Worm (Caenorhabditis elegans) whole organism, L2 larva: ENCODE measurements around the gene vgln-1.
A peak's percentile ranks its signal among the peaks of the same experiment; 100 is the strongest.

Experiments used
- C34F6.9 ChIP-seq: fragments of 150-350 bp; optimal IDR thresholded peaks from 2 replicates; lab custom pipeline; 2014; ENCODE audit warnings: missing biosample characterization, missing genetic modification characterization
- F13H6.1 ChIP-seq: sonication (generic microtip); optimal IDR thresholded peaks from 2 replicates; lab custom pipeline; 2016; ENCODE audit warnings: missing genetic modification characterization, missing compliant biosample characterization
- R02D3.7 ChIP-seq: fragments of 150-350 bp; optimal IDR thresholded peaks from 2 replicates; lab custom pipeline; 2014; ENCODE audit warnings: missing biosample characterization, missing genetic modification characterization
- Y55F3AM.14 ChIP-seq: fragments of 200-800 bp; sonication (Bioruptor generic); optimal IDR thresholded peaks from 2 replicates; lab custom pipeline; 2018; ENCODE audit warnings: mild to moderate bottlenecking, missing genetic modification characterization, missing compliant biosample characterization
- ZK546.5 ChIP-seq: sonication (generic microtip); optimal IDR thresholded peaks from 2 replicates; lab custom pipeline; 2017; ENCODE audit warnings: missing biosample characterization, missing genetic modification characterization
- alr-1 ChIP-seq: fragments of 150-350 bp; optimal IDR thresholded peaks from 2 replicates; lab custom pipeline; 2014; ENCODE audit warnings: missing biosample characterization, missing genetic modification characterization
- aly-2 ChIP-seq: fragments of 150-350 bp; optimal IDR thresholded peaks from 2 replicates; lab custom pipeline; 2014; ENCODE audit warnings: missing biosample characterization, missing genetic modification characterization
- ama-1 ChIP-seq: fragments of 150-350 bp; optimal IDR thresholded peaks from 2 replicates; lab custom pipeline; 2018; ENCODE audit warnings: inconsistent platforms
- blmp-1 ChIP-seq: sonication (generic microtip); optimal IDR thresholded peaks from 2 replicates; lab custom pipeline; 2017; ENCODE audit warnings: missing genetic modification characterization, mild to moderate bottlenecking, missing compliant biosample characterization, antibody characterized with exemption, moderate library complexity; ENCODE audit not compliant: insufficient read depth
- ceh-16 ChIP-seq: fragments of 150-350 bp; optimal IDR thresholded peaks from 2 replicates; lab custom pipeline; 2014; ENCODE audit warnings: missing biosample characterization, missing genetic modification characterization
- dmd-4 ChIP-seq: sonication (generic microtip); optimal IDR thresholded peaks from 2 replicates; lab custom pipeline; 2017; ENCODE audit warnings: missing biosample characterization, missing genetic modification characterization
- elt-1 ChIP-seq: fragments of 150-350 bp; optimal IDR thresholded peaks from 2 replicates; lab custom pipeline; 2014; ENCODE audit warnings: missing biosample characterization, missing genetic modification characterization
- elt-3 ChIP-seq: sonication (generic microtip); optimal IDR thresholded peaks from 2 replicates; lab custom pipeline; 2017; ENCODE audit warnings: missing biosample characterization, missing genetic modification characterization
- gmeb-1 ChIP-seq: fragments of 150-350 bp; optimal IDR thresholded peaks from 2 replicates; lab custom pipeline; 2014; ENCODE audit warnings: missing biosample characterization, missing genetic modification characterization
- lin-11 ChIP-seq: fragments of 150-350 bp; sonication (generic microtip); optimal IDR thresholded peaks from 2 replicates; lab custom pipeline; 2014; ENCODE audit warnings: missing biosample characterization, missing genetic modification characterization, inconsistent platforms, mixed read lengths
- lin-13 ChIP-seq: fragments of 150-350 bp; optimal IDR thresholded peaks from 2 replicates; lab custom pipeline; 2014; ENCODE audit warnings: missing biosample characterization, missing genetic modification reagents, missing genetic modification characterization
- lin-39 ChIP-seq: fragments of 150-350 bp; optimal IDR thresholded peaks from 2 replicates; lab custom pipeline; 2014; ENCODE audit warnings: missing biosample characterization, missing genetic modification reagents, missing genetic modification characterization
- mab-5 ChIP-seq: fragments of 150-350 bp; optimal IDR thresholded peaks from 2 replicates; lab custom pipeline; 2014; ENCODE audit warnings: missing biosample characterization, missing genetic modification characterization
- mbf-1 ChIP-seq: sonication (generic microtip); optimal IDR thresholded peaks from 2 replicates; lab custom pipeline; 2017; ENCODE audit warnings: missing biosample characterization, missing genetic modification characterization
- mdl-1 ChIP-seq, 2 experiments: fragments of 150-350 bp in 1 of 2; sonication (generic microtip) in 1 of 2; optimal IDR thresholded peaks; 2 replicates each; lab custom pipeline; 2017; ENCODE audit warnings: missing biosample characterization in 2 of 2, missing genetic modification characterization in 2 of 2
- nhr-10 ChIP-seq: sonication (generic microtip); optimal IDR thresholded peaks from 2 replicates; lab custom pipeline; 2017; ENCODE audit warnings: missing biosample characterization, missing genetic modification characterization
- nhr-11 ChIP-seq: fragments of 150-350 bp; optimal IDR thresholded peaks from 2 replicates; lab custom pipeline; 2014; ENCODE audit warnings: missing biosample characterization, missing genetic modification characterization
- nhr-129 ChIP-seq: fragments of 150-350 bp; optimal IDR thresholded peaks from 2 replicates; lab custom pipeline; 2014; ENCODE audit warnings: missing biosample characterization, missing genetic modification characterization
- nhr-21 ChIP-seq: fragments of 150-350 bp; optimal IDR thresholded peaks from 2 replicates; lab custom pipeline; 2014; ENCODE audit warnings: missing biosample characterization, missing genetic modification characterization
- nhr-23 ChIP-seq: fragments of 150-350 bp; optimal IDR thresholded peaks from 2 replicates; lab custom pipeline; 2014; ENCODE audit warnings: missing biosample characterization, missing genetic modification reagents, missing genetic modification characterization
- nhr-237 ChIP-seq: fragments of 150-350 bp; optimal IDR thresholded peaks from 2 replicates; lab custom pipeline; 2014; ENCODE audit warnings: missing biosample characterization, missing genetic modification characterization
- nhr-6 ChIP-seq: fragments of 150-350 bp; optimal IDR thresholded peaks from 2 replicates; lab custom pipeline; 2014; ENCODE audit warnings: missing biosample characterization, missing genetic modification characterization
- nhr-77 ChIP-seq: fragments of 150-350 bp; optimal IDR thresholded peaks from 2 replicates; lab custom pipeline; 2014; ENCODE audit warnings: missing biosample characterization, missing genetic modification characterization
- peb-1 ChIP-seq: fragments of 150-350 bp; optimal IDR thresholded peaks from 2 replicates; lab custom pipeline; 2014; ENCODE audit warnings: missing biosample characterization, missing genetic modification characterization
- sem-4 ChIP-seq: fragments of 150-350 bp; optimal IDR thresholded peaks from 2 replicates; lab custom pipeline; 2014; ENCODE audit warnings: missing biosample characterization, missing genetic modification reagents, missing genetic modification characterization
- sma-9 ChIP-seq, 2 experiments: fragments of 150-350 bp in 1 of 2; sonication (generic microtip) in 1 of 2; optimal IDR thresholded peaks; 2 replicates each; lab custom pipeline; 2014 to 2016; ENCODE audit warnings: missing genetic modification characterization in 2 of 2, mild to moderate bottlenecking in 1 of 2, missing biosample characterization in 1 of 2, missing compliant biosample characterization in 1 of 2, missing genetic modification reagents in 1 of 2, moderate library complexity in 1 of 2
- snpc-4 ChIP-seq: fragments of 150-350 bp; optimal IDR thresholded peaks from 2 replicates; lab custom pipeline; 2014; ENCODE audit warnings: missing biosample characterization, missing genetic modification characterization
- unc-55 ChIP-seq: fragments of 150-350 bp; sonication (generic microtip); optimal IDR thresholded peaks from 3 replicates; lab custom pipeline; 2014; ENCODE audit warnings: missing biosample characterization, missing genetic modification reagents, missing genetic modification characterization
- unc-62 ChIP-seq: fragments of 150-350 bp; optimal IDR thresholded peaks from 2 replicates; lab custom pipeline; 2014; ENCODE audit warnings: missing biosample characterization, missing genetic modification reagents, missing genetic modification characterization
- ztf-1 ChIP-seq: fragments of 200-800 bp; sonication (Bioruptor generic); conservative IDR thresholded peaks from 2 replicates; pipeline ENCODE4 v1.3.6; 2022; ENCODE audit warnings: missing genetic modification characterization, missing compliant biosample characterization
- ztf-11 ChIP-seq: sonication (generic microtip); optimal IDR thresholded peaks from 2 replicates; lab custom pipeline; 2017; ENCODE audit warnings: missing biosample characterization, missing genetic modification characterization
- ztf-4 ChIP-seq: fragments of 150-350 bp; optimal IDR thresholded peaks from 2 replicates; lab custom pipeline; 2014; ENCODE audit warnings: missing biosample characterization, missing genetic modification characterization

Gene vgln-1

DNA sequence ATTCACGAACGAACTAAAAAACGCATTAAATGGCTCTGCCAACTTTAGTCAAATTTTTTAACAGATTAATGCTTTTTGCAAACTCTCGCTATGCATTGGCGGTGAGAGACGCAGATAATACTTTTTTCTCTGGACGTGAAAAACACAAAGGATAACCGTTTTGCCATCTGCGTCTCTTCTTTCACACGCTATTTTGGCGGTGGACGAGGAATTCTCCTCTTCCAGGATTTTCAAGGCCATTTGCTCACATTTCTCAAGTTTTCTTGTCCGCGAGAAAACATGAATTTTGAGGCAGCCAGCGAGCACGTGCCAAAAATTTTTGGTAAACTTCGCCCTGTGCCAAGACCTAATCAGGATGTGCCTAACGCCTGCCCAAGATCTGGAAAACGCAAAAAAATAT is 40.1 kb upstream of the vgln-1 start (continued):
- TF ChIP-seq peb-1 (tag; lab: Kevin White, UChicago) (no peak), ztf-11 (tag; lab: Kevin White, UChicago) (no peak), gmeb-1 (tag; lab: Kevin White, UChicago) (peak; percentile 15), nhr-237 (tag; lab: Kevin White, UChicago) (no peak), ceh-16 (no peak), unc-62 (GFP tag; lab: Kevin White, UChicago) (no peak), nhr-77 (tag; lab: Kevin White, UChicago) (no peak), mdl-1 (tag; optimal IDR thresholded peaks at IDR 0.05; lab: Kevin White, UChicago) (no peak), aly-2 (no peak), nhr-129 (tag; lab: Kevin White, UChicago) (peak; percentile 43), nhr-23 (no peak), nhr-21 (tag; lab: Kevin White, UChicago) (no peak), lin-13 (GFP tag; lab: Kevin White, UChicago) (no peak)

- no peak for TF ChIP-seq elt-3 (tag; lab: Kevin White, UChicago)
- no peak for TF ChIP-seq unc-55 (GFP tag; lab: Kevin White, UChicago)
- no peak for TF ChIP-seq sma-9 (GFP tag; optimal IDR thresholded peaks at IDR 0.05; lab: Kevin White, UChicago)
- no peak for TF ChIP-seq sma-9 (tag; optimal IDR thresholded peaks at IDR 0.05; lab: Kevin White, UChicago)
- TF ChIP-seq nhr-6 (tag; lab: Kevin White, UChicago): no peak
- no peak for TF ChIP-seq ama-1 (lab: Kevin White, UChicago)
- TF ChIP-seq mbf-1 (tag; lab: Kevin White, UChicago): no peak
- no peak for TF ChIP-seq blmp-1 (tag; lab: Kevin White, UChicago)
- TF ChIP-seq F13H6.1 (tag; lab: Kevin White, UChicago): no peak
- no peak for TF ChIP-seq dmd-4 (tag; lab: Kevin White, UChicago)
- TF ChIP-seq lin-11 (tag; lab: Kevin White, UChicago): no peak
Observed at ce11 chrII:9928470-9928869, 37.6 kb upstream of the vgln-1 start.

ce11 chrII:9921622-9922269 is 30.9 kb upstream of the vgln-1 start, which contains the start of gene C05C10.2:
TSS of gene C05C10.2 (plus strand) at chrII:9922219.
- TF ChIP-seq ceh-16: no peak
- TF ChIP-seq sem-4 (tag; lab: Kevin White, UChicago): no peak
- TF ChIP-seq ama-1 (lab: Kevin White, UChicago): no peak
- TF ChIP-seq peb-1 (tag; lab: Kevin White, UChicago): no peak
- peak; percentile 4 for TF ChIP-seq nhr-129 (tag; lab: Kevin White, UChicago)
- no peak for TF ChIP-seq lin-13 (GFP tag; lab: Kevin White, UChicago)
- TF ChIP-seq ztf-1 (GFP tag; lab: Robert Waterston, UW): no peak
- no peak for TF ChIP-seq lin-39 (tag; lab: Kevin White, UChicago)
- peak; percentile 46 for TF ChIP-seq C34F6.9 (tag; lab: Kevin White, UChicago)
- TF ChIP-seq nhr-237 (tag; lab: Kevin White, UChicago): no peak
- TF ChIP-seq, all 48 proteins: peak for 2

DNA sequence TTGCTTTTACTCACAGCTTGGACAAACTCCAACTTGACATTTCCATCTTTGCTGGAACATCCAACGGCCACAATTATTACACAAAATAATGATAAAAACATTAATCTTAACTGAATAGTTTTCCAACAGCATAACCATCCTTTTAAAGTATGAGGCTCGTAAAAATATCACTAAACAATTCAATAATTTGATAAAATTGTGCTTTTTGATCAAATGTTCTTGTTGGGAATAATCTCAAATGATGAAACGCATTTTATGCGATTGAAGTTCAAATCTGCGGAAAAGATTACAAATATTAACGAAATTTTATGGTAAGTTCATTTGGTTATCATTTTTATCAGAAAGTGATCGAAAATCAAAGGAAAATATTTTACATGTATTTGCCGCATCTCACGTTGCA is 29.6 kb upstream of the vgln-1 start, which contains the start of gene pho-10:
Gene pho-10, minus strand, starts transcription at position 101 of the 400 bp plus-strand sequence.
- TF ChIP-seq dmd-4 (tag; lab: Kevin White, UChicago): no peak
- TF ChIP-seq alr-1 (tag; lab: Kevin White, UChicago): no peak
- TF ChIP-seq R02D3.7: no peak
- no peak for TF ChIP-seq gmeb-1 (tag; lab: Kevin White, UChicago)
- no peak for TF ChIP-seq blmp-1 (tag; lab: Kevin White, UChicago)
- no peak for TF ChIP-seq snpc-4 (tag; lab: Kevin White, UChicago)
- TF ChIP-seq ama-1 (lab: Kevin White, UChicago): no peak
- TF ChIP-seq nhr-6 (tag; lab: Kevin White, UChicago): no peak
- TF ChIP-seq elt-1 (tag; lab: Kevin White, UChicago): no peak
- TF ChIP-seq ceh-16: no peak
- TF ChIP-seq nhr-10 (tag; lab: Kevin White, UChicago): no peak
- TF ChIP-seq nhr-237 (tag; lab: Kevin White, UChicago): no peak
- TF ChIP-seq ztf-11 (tag; lab: Kevin White, UChicago): no peak
- TF ChIP-seq nhr-11 (tag; lab: Kevin White, UChicago): no peak
- no peak for TF ChIP-seq nhr-21 (tag; lab: Kevin White, UChicago)
- TF ChIP-seq Y55F3AM.14 (GFP tag; lab: Kevin White, UChicago): no peak
- no peak for TF ChIP-seq mab-5 (tag; lab: Kevin White, UChicago)
- TF ChIP-seq peb-1 (tag; lab: Kevin White, UChicago): no peak
- no peak for TF ChIP-seq ZK546.5 (tag; lab: Kevin White, UChicago)
- no peak for TF ChIP-seq ztf-4 (tag; lab: Kevin White, UChicago)
